Worm (Caenorhabditis elegans) whole organism, early embryonic: ENCODE data around the gene srd-19.

Experiments used
- B0310.2 ChIP-seq: sonication (generic microtip); optimal IDR thresholded peaks from 2 replicates; lab custom pipeline; 2016; ENCODE audit warnings: mild to moderate bottlenecking, missing genetic modification characterization, missing compliant biosample characterization
- F13C5.2 ChIP-seq: sonication (generic microtip); optimal IDR thresholded peaks from 2 replicates; lab custom pipeline; 2017; ENCODE audit warnings: mild to moderate bottlenecking, missing genetic modification characterization, inconsistent platforms, missing compliant biosample characterization
- ama-1 ChIP-seq: fragments of 150-350 bp; optimal IDR thresholded peaks from 2 replicates; lab custom pipeline; 2014
- ets-7 ChIP-seq: sonication (generic microtip); optimal IDR thresholded peaks from 2 replicates; lab custom pipeline; 2016; ENCODE audit warnings: missing genotype, missing genetic modification characterization, missing compliant biosample characterization
- hmbx-1 ChIP-seq: sonication (generic microtip); optimal IDR thresholded peaks from 2 replicates; lab custom pipeline; 2016; ENCODE audit warnings: mild to moderate bottlenecking, missing genetic modification characterization, missing compliant biosample characterization
- hnd-1 ChIP-seq: sonication (generic microtip); optimal IDR thresholded peaks from 2 replicates; lab custom pipeline; 2016; ENCODE audit warnings: missing genetic modification characterization, missing compliant biosample characterization
- scrt-1 ChIP-seq: fragments of 200-800 bp; sonication (Bioruptor generic); IDR thresholded peaks from 2 replicates; pipeline ENCODE4 v1.3.6; 2022; ENCODE audit warnings: missing genetic modification characterization, missing compliant biosample characterization

- TF ChIP-seq ama-1 (lab: Kevin White, UChicago) (no peak), scrt-1 (GFP tag; lab: Robert Waterston, UW) (no peak), hmbx-1 (tag; lab: Kevin White, UChicago) (no peak), B0310.2 (no peak), ets-7 (tag; lab: Kevin White, UChicago) (no peak), hnd-1 (tag; lab: Kevin White, UChicago) (no peak), F13C5.2 (tag; lab: Kevin White, UChicago) (no peak)
These were observed 14.3 kb upstream of the srd-19 start for ce11 chrV:13442819-13443218.
